Worm (Caenorhabditis elegans): ENCODE measurements around the gene F28C6.8.

F28C6.8 gene

ce11 chrII:8570977-8571376 is 35.7 kb upstream of the F28C6.8 start, which contains the start of gene bcs-1:
Gene bcs-1, plus strand, starts transcription at chrII:8571085.
- TF ChIP-seq lin-11 (tag; optimal IDR thresholded peaks at IDR 0.05) (no peak), mab-5 (tag; optimal IDR thresholded peaks at IDR 0.05) (no peak), R02D3.7 (tag; optimal IDR thresholded peaks at IDR 0.05) (no peak), zag-1 (tag; optimal IDR thresholded peaks at IDR 0.05) (no peak), snpc-4 (tag; optimal IDR thresholded peaks at IDR 0.05) (no peak), nhr-23 (tag; optimal IDR thresholded peaks at IDR 0.05) (no peak), elt-1 (tag; optimal IDR thresholded peaks at IDR 0.05) (no peak), nhr-21 (tag; optimal IDR thresholded peaks at IDR 0.05) (no peak), ama-1 (optimal IDR thresholded peaks at IDR 0.05) (no peak), sem-4 (tag; optimal IDR thresholded peaks at IDR 0.05) (no peak), nhr-10 (tag; optimal IDR thresholded peaks at IDR 0.05) (no peak), unc-62 (GFP tag; optimal IDR thresholded peaks at IDR 0.05) (no peak)

- peak; percentile 26 for TF ChIP-seq unc-55 (GFP tag; optimal IDR thresholded peaks at IDR 0.05)
- no peak for TF ChIP-seq nhr-237 (tag; optimal IDR thresholded peaks at IDR 0.05)
- TF ChIP-seq ztf-4 (tag; optimal IDR thresholded peaks at IDR 0.05) = no peak
These were observed 33.6 kb upstream of the F28C6.8 start, which contains the start of gene F54C9.7 for ce11 chrII:8573044-8573443. Gene F54C9.7, plus strand, starts transcription at chrII:8573344.

ce11 chrII:8575184-8575583 is 31.5 kb upstream of the F28C6.8 start, which contains the start of gene puf-5:
Gene puf-5, plus strand, starts transcription at chrII:8575541.
- TF ChIP-seq sma-3 (GFP tag; optimal IDR thresholded peaks at IDR 0.05) (no peak), fos-1 (tag; optimal IDR thresholded peaks at IDR 0.05) (no peak), elt-3 (tag; optimal IDR thresholded peaks at IDR 0.05) (no peak), nhr-25 (tag; optimal IDR thresholded peaks at IDR 0.05) (no peak), ama-1 (optimal IDR thresholded peaks at IDR 0.05) (no peak), ztf-11 (tag; optimal IDR thresholded peaks at IDR 0.05) (no peak), snpc-4 (tag; optimal IDR thresholded peaks at IDR 0.05) (no peak), ceh-16 (tag; optimal IDR thresholded peaks at IDR 0.05) (no peak), R02D3.7 (tag; optimal IDR thresholded peaks at IDR 0.05) (no peak), peb-1 (tag; optimal IDR thresholded peaks at IDR 0.05) (no peak), egl-27 (tag; optimal IDR thresholded peaks at IDR 0.05) (no peak), mab-5 (tag; optimal IDR thresholded peaks at IDR 0.05) (no peak), crh-2 (tag; optimal IDR thresholded peaks at IDR 0.05) (no peak), mbf-1 (tag; optimal IDR thresholded peaks at IDR 0.05) (no peak), blmp-1 (tag; optimal IDR thresholded peaks at IDR 0.05; ENCODE audit: insufficient read depth) (no peak), mdl-1 (tag; optimal IDR thresholded peaks at IDR 0.05) (no peak), nhr-6 (tag; optimal IDR thresholded peaks at IDR 0.05) (no peak), unc-55 (GFP tag; optimal IDR thresholded peaks at IDR 0.05) (no peak)

ce11 chrII:8577509-8578099 is 29.0 kb upstream of the F28C6.8 start, which contains the start of gene F54C9.9:
Gene F54C9.9, plus strand, starts transcription at chrII:8578049.
- TF ChIP-seq alr-1 (tag; optimal IDR thresholded peaks at IDR 0.05) = no peak
- no peak for TF ChIP-seq peb-1 (tag; optimal IDR thresholded peaks at IDR 0.05)
- no peak for TF ChIP-seq aly-2 (tag; optimal IDR thresholded peaks at IDR 0.05)
- no peak for TF ChIP-seq F13H6.1 (tag; optimal IDR thresholded peaks at IDR 0.05)
- no peak for TF ChIP-seq lin-39 (tag; optimal IDR thresholded peaks at IDR 0.05)
- peak; percentile 79 for TF ChIP-seq nhr-25 (tag; optimal IDR thresholded peaks at IDR 0.05)
- no peak for TF ChIP-seq lin-11 (tag; optimal IDR thresholded peaks at IDR 0.05)
- no peak for TF ChIP-seq ama-1 (optimal IDR thresholded peaks at IDR 0.05)
- TF ChIP-seq C34F6.9 (tag; optimal IDR thresholded peaks at IDR 0.05) = peak; percentile 66
- TF ChIP-seq ceh-82 (tag; optimal IDR thresholded peaks at IDR 0.05) = no peak
- no peak for TF ChIP-seq nhr-21 (tag; optimal IDR thresholded peaks at IDR 0.05)
- no peak for TF ChIP-seq mab-5 (tag; optimal IDR thresholded peaks at IDR 0.05)
- TF ChIP-seq ZK546.5 (tag; optimal IDR thresholded peaks at IDR 0.05) = no peak
- no peak for TF ChIP-seq sma-9 (GFP tag; optimal IDR thresholded peaks at IDR 0.05)
- no peak for TF ChIP-seq sma-9 (tag; optimal IDR thresholded peaks at IDR 0.05)
- TF ChIP-seq nhr-6 (tag; optimal IDR thresholded peaks at IDR 0.05) = no peak
- peak; percentile 42 for TF ChIP-seq crh-2 (tag; optimal IDR thresholded peaks at IDR 0.05)
- TF ChIP-seq snpc-4 (tag; optimal IDR thresholded peaks at IDR 0.05) = no peak
- TF ChIP-seq unc-55 (GFP tag; optimal IDR thresholded peaks at IDR 0.05) = peak; percentile 45
- no peak for TF ChIP-seq lin-13 (GFP tag; optimal IDR thresholded peaks at IDR 0.05)
- TF ChIP-seq ztf-1 (GFP tag; conservative IDR thresholded peaks at IDR 0.05) = no peak
- TF ChIP-seq sma-3 (GFP tag; optimal IDR thresholded peaks at IDR 0.05) = no peak
- TF ChIP-seq unc-39 (tag; optimal IDR thresholded peaks at IDR 0.05) = no peak
- TF ChIP-seq skn-1 (tag; optimal IDR thresholded peaks at IDR 0.05) = no peak
- no peak for TF ChIP-seq unc-62 (GFP tag; optimal IDR thresholded peaks at IDR 0.05)
- no peak for TF ChIP-seq nhr-11 (tag; optimal IDR thresholded peaks at IDR 0.05)
- no peak for TF ChIP-seq ceh-16 (tag; optimal IDR thresholded peaks at IDR 0.05)
- TF ChIP-seq sem-4 (tag; optimal IDR thresholded peaks at IDR 0.05) = no peak
- no peak for TF ChIP-seq Y55F3AM.14 (GFP tag; optimal IDR thresholded peaks at IDR 0.05)
- TF ChIP-seq egl-27 (tag; optimal IDR thresholded peaks at IDR 0.05) = no peak
- no peak for TF ChIP-seq blmp-1 (tag; optimal IDR thresholded peaks at IDR 0.05; ENCODE audit: insufficient read depth)
- no peak for TF ChIP-seq dmd-4 (tag; optimal IDR thresholded peaks at IDR 0.05)
- no peak for TF ChIP-seq fos-1 (tag; optimal IDR thresholded peaks at IDR 0.05)
- TF ChIP-seq mdl-1 (tag; optimal IDR thresholded peaks at IDR 0.05) = no peak
- TF ChIP-seq lsy-2 (tag; optimal IDR thresholded peaks at IDR 0.05) = peak in 1 of 2 experiments; percentile 60
- no peak for TF ChIP-seq ztf-4 (tag; optimal IDR thresholded peaks at IDR 0.05)
- TF ChIP-seq nhr-23 (tag; optimal IDR thresholded peaks at IDR 0.05) = no peak
- TF ChIP-seq zag-1 (tag; optimal IDR thresholded peaks at IDR 0.05) = no peak
